Fruit fly (Drosophila melanogaster) whole organism, embryonic: Measurements from ENCODE around the gene CycA.

Experiments
- BEAF-32 ChIP-seq: fragments of 200-800 bp; sonication (Bioruptor generic); optimal IDR thresholded peaks from 3 replicates; lab custom pipeline; 2017; ENCODE audit warnings: missing biosample characterization, missing genetic modification characterization, mild to moderate bottlenecking, moderate library complexity, missing genetic modification reagents
- CG10267 ChIP-seq: fragments of 200-800 bp; sonication (Bioruptor generic); optimal IDR thresholded peaks from 2 replicates; lab custom pipeline; 2018; ENCODE audit warnings: missing biosample characterization, mild to moderate bottlenecking, missing genetic modification characterization, moderate library complexity
- CG11560 ChIP-seq: fragments of 200-800 bp; sonication (Bioruptor generic); IDR thresholded peaks from 3 replicates; pipeline ENCODE4 v1.3.6; 2022; ENCODE audit warnings: missing biosample characterization, missing genetic modification characterization
- CG12391 ChIP-seq: fragments of 200-800 bp; sonication (Bioruptor generic); optimal IDR thresholded peaks from 3 replicates; lab custom pipeline; 2018; ENCODE audit warnings: missing biosample characterization, mild to moderate bottlenecking, missing genetic modification characterization, moderate library complexity
- CG13287 ChIP-seq: fragments of 200-800 bp; sonication (Bioruptor generic); IDR thresholded peaks from 2 replicates; pipeline ENCODE4 v1.3.6; 2022; ENCODE audit warnings: missing biosample characterization, missing genetic modification characterization; ENCODE audit not compliant: partially characterized antibody
- CG14860 ChIP-seq: fragments of 200-800 bp; sonication (Bioruptor generic); IDR thresholded peaks from 3 replicates; pipeline ENCODE4 v1.3.6; 2022; ENCODE audit warnings: missing biosample characterization, missing genetic modification characterization; ENCODE audit not compliant: partially characterized antibody
- CG15696 ChIP-seq: fragments of 200-800 bp; sonication (Bioruptor generic); optimal IDR thresholded peaks from 2 replicates; lab custom pipeline; 2019; ENCODE audit warnings: missing biosample characterization, mild to moderate bottlenecking, missing genetic modification characterization, moderate library complexity
- CG1647 ChIP-seq: fragments of 200-800 bp; sonication (Bioruptor generic); optimal IDR thresholded peaks from 3 replicates; lab custom pipeline; 2016; ENCODE audit warnings: missing biosample characterization, missing genetic modification characterization
- CG16813 ChIP-seq: fragments of 200-800 bp; sonication (Bioruptor generic); IDR thresholded peaks from 3 replicates; pipeline ENCODE4 v1.3.6; 2022; ENCODE audit warnings: missing biosample characterization, missing genetic modification characterization; ENCODE audit not compliant: partially characterized antibody
- CG17186 ChIP-seq: fragments of 200-800 bp; sonication (Bioruptor generic); optimal IDR thresholded peaks from 3 replicates; lab custom pipeline; 2017; ENCODE audit warnings: missing biosample characterization, missing genetic modification reagents, missing genetic modification characterization
- CG17829 ChIP-seq: fragments of 200-800 bp; optimal IDR thresholded peaks from 2 replicates; lab custom pipeline; 2019; ENCODE audit warnings: missing biosample characterization, mild to moderate bottlenecking, missing genetic modification characterization, moderate library complexity
- CG2129 ChIP-seq: fragments of 200-800 bp; sonication (Bioruptor generic); IDR thresholded peaks from 2 replicates; pipeline ENCODE4 v1.3.6; 2022; ENCODE audit warnings: missing biosample characterization, missing genetic modification characterization; ENCODE audit not compliant: partially characterized antibody
- CG30020 ChIP-seq: fragments of 200-800 bp; optimal IDR thresholded peaks from 2 replicates; lab custom pipeline; 2019; ENCODE audit warnings: missing biosample characterization, mild to moderate bottlenecking, missing genetic modification characterization, moderate library complexity
- CG34224 ChIP-seq: fragments of 200-800 bp; sonication (Bioruptor generic); IDR thresholded peaks from 3 replicates; pipeline ENCODE4 v1.3.6; 2022; ENCODE audit warnings: missing biosample characterization, missing genetic modification characterization; ENCODE audit not compliant: partially characterized antibody
- CG34376 ChIP-seq: fragments of 200-800 bp; sonication (Bioruptor generic); optimal IDR thresholded peaks from 2 replicates; lab custom pipeline; 2018; ENCODE audit warnings: missing biosample characterization, mild to moderate bottlenecking, missing genetic modification characterization
- CG3847 ChIP-seq: fragments of 200-800 bp; sonication (Bioruptor generic); IDR thresholded peaks from 2 replicates; pipeline ENCODE4 v1.3.6; 2022; ENCODE audit warnings: missing biosample characterization, missing genetic modification characterization
- CG4617 ChIP-seq: fragments of 200-800 bp; sonication (Bioruptor generic); optimal IDR thresholded peaks from 3 replicates; lab custom pipeline; 2016; ENCODE audit warnings: missing biosample characterization, missing genetic modification characterization, borderline replicate concordance
- CG7963 ChIP-seq: fragments of 200-800 bp; sonication (Bioruptor generic); IDR thresholded peaks from 3 replicates; pipeline ENCODE4 v1.3.6; 2022; ENCODE audit warnings: missing biosample characterization, missing genetic modification characterization; ENCODE audit not compliant: partially characterized antibody
- CG8359 ChIP-seq: fragments of 200-800 bp; sonication (Bioruptor generic); optimal IDR thresholded peaks from 2 replicates; lab custom pipeline; 2017; ENCODE audit warnings: missing biosample characterization, mild to moderate bottlenecking, missing genetic modification characterization, borderline replicate concordance
- CG8388 ChIP-seq: fragments of 200-800 bp; sonication (Bioruptor generic); optimal IDR thresholded peaks from 2 replicates; lab custom pipeline; 2019; ENCODE audit warnings: missing biosample characterization, mild to moderate bottlenecking, missing genetic modification characterization, moderate library complexity
- CTCF ChIP-seq: fragments of 200-800 bp; sonication (Bioruptor generic); optimal IDR thresholded peaks from 2 replicates; lab custom pipeline; 2017; ENCODE audit warnings: missing biosample characterization, mild to moderate bottlenecking, missing genetic modification characterization, moderate library complexity
- CoRest ChIP-seq: fragments of 200-800 bp; sonication (Bioruptor generic); optimal IDR thresholded peaks from 3 replicates; lab custom pipeline; 2018; ENCODE audit warnings: missing biosample characterization, mild to moderate bottlenecking, missing genetic modification characterization, moderate library complexity
- Dll ChIP-seq: fragments of 200-800 bp; sonication (Bioruptor generic); IDR thresholded peaks from 4 replicates; pipeline ENCODE4 v1.3.6; 2022; ENCODE audit warnings: missing biosample characterization, missing genetic modification characterization; ENCODE audit not compliant: partially characterized antibody
- Dp ChIP-seq: fragments of 200-800 bp; sonication (Bioruptor generic); optimal IDR thresholded peaks from 2 replicates; lab custom pipeline; 2018; ENCODE audit warnings: missing biosample characterization, mild to moderate bottlenecking, missing genetic modification characterization, moderate library complexity
- E2f2 ChIP-seq: fragments of 200-800 bp; sonication (Bioruptor generic); IDR thresholded peaks from 2 replicates; pipeline ENCODE4 v1.3.6; 2022; ENCODE audit warnings: missing biosample characterization, missing genetic modification characterization
- ERR ChIP-seq: fragments of 200-800 bp; sonication (Bioruptor generic); optimal IDR thresholded peaks from 2 replicates; lab custom pipeline; 2016; ENCODE audit warnings: missing biosample characterization, missing genetic modification characterization
- Ets65A ChIP-seq: fragments of 200-800 bp; sonication (Bioruptor generic); peaks from one replicate; lab custom pipeline; 2016; ENCODE audit warnings: missing biosample characterization, missing genetic modification characterization
- HLH54F ChIP-seq: fragments of 200-800 bp; sonication (Bioruptor generic); optimal IDR thresholded peaks from 3 replicates; lab custom pipeline; 2016; ENCODE audit warnings: missing biosample characterization, missing genetic modification characterization
- Hsf ChIP-seq: fragments of 200-800 bp; sonication (Bioruptor generic); optimal IDR thresholded peaks from 3 replicates; lab custom pipeline; 2016; ENCODE audit warnings: missing biosample characterization, missing genetic modification characterization
- Myb ChIP-seq: fragments of 200-800 bp; sonication (Bioruptor generic); optimal IDR thresholded peaks from 2 replicates; lab custom pipeline; 2016; ENCODE audit warnings: missing biosample characterization, missing genetic modification characterization
- NfI ChIP-seq: fragments of 200-800 bp; sonication (Bioruptor generic); optimal IDR thresholded peaks from 3 replicates; lab custom pipeline; 2018; ENCODE audit warnings: missing biosample characterization, mild to moderate bottlenecking, missing genetic modification characterization, moderate library complexity
- Usf ChIP-seq: fragments of 200-800 bp; sonication (Bioruptor generic); optimal IDR thresholded peaks from 2 replicates; lab custom pipeline; 2017; ENCODE audit warnings: missing genotype, missing biosample characterization, missing genetic modification characterization
- YL-1 ChIP-seq: fragments of 200-800 bp; sonication (Bioruptor generic); optimal IDR thresholded peaks from 3 replicates; lab custom pipeline; 2017; ENCODE audit warnings: missing biosample characterization, mild to moderate bottlenecking, missing genetic modification characterization
- amos ChIP-seq: fragments of 200-800 bp; sonication (Bioruptor generic); IDR thresholded peaks from 2 replicates; pipeline ENCODE4 v1.3.6; 2022; ENCODE audit warnings: missing biosample characterization, missing genetic modification characterization; ENCODE audit not compliant: partially characterized antibody
- ap ChIP-seq: fragments of 200-800 bp; sonication (Bioruptor generic); IDR thresholded peaks from 2 replicates; pipeline ENCODE4 v1.3.6; 2022; ENCODE audit warnings: missing biosample characterization, missing genetic modification characterization
- ato ChIP-seq: fragments of 200-800 bp; sonication (Bioruptor generic); IDR thresholded peaks from 2 replicates; pipeline ENCODE4 v1.3.6; 2022; ENCODE audit warnings: missing biosample characterization, missing genetic modification characterization; ENCODE audit not compliant: partially characterized antibody
- bbx ChIP-seq: fragments of 200-800 bp; sonication (Bioruptor generic); IDR thresholded peaks from 2 replicates; pipeline ENCODE4 v1.3.6; 2022; ENCODE audit warnings: missing biosample characterization, missing genetic modification characterization; ENCODE audit not compliant: partially characterized antibody
- croc ChIP-seq: fragments of 200-800 bp; sonication (Bioruptor generic); conservative IDR thresholded peaks from 3 replicates; pipeline ENCODE4 v1.3.6; 2022; ENCODE audit warnings: missing biosample characterization, missing genetic modification characterization
- ftz-f1 ChIP-seq: fragments of 200-800 bp; sonication (Bioruptor generic); optimal IDR thresholded peaks from 2 replicates; lab custom pipeline; 2016; ENCODE audit warnings: missing biosample characterization, missing genetic modification characterization
- gfzf ChIP-seq: fragments of 200-800 bp; sonication (Bioruptor generic); optimal IDR thresholded peaks from 2 replicates; lab custom pipeline; 2016; ENCODE audit warnings: missing biosample characterization, mild to moderate bottlenecking, missing genetic modification characterization, moderate library complexity
- lmd ChIP-seq: fragments of 200-800 bp; sonication (Bioruptor generic); IDR thresholded peaks from 2 replicates; pipeline ENCODE4 v1.3.6; 2022; ENCODE audit warnings: missing biosample characterization, missing genetic modification characterization
- nmo ChIP-seq: fragments of 200-800 bp; sonication (Bioruptor generic); optimal IDR thresholded peaks from 2 replicates; lab custom pipeline; 2018; ENCODE audit warnings: missing biosample characterization, mild to moderate bottlenecking, missing genetic modification characterization, moderate library complexity
- onecut ChIP-seq: fragments of 200-800 bp; sonication (Bioruptor generic); IDR thresholded peaks from 2 replicates; pipeline ENCODE4 v1.3.6; 2022; ENCODE audit warnings: missing biosample characterization, missing genetic modification characterization
- pho ChIP-seq: fragments of 200-800 bp; sonication (Bioruptor generic); optimal IDR thresholded peaks from 2 replicates; lab custom pipeline; 2016; ENCODE audit warnings: missing biosample characterization, missing genetic modification characterization
- pita ChIP-seq: fragments of 200-800 bp; sonication (Bioruptor generic); optimal IDR thresholded peaks from 2 replicates; lab custom pipeline; 2017; ENCODE audit warnings: missing biosample characterization, mild to moderate bottlenecking, missing genetic modification characterization
- sens ChIP-seq: fragments of 200-800 bp; sonication (Bioruptor generic); peaks from one replicate; lab custom pipeline; 2016; ENCODE audit warnings: missing biosample characterization, missing genetic modification characterization
- slbo ChIP-seq: fragments of 200-800 bp; sonication (Bioruptor generic); IDR thresholded peaks from 2 replicates; pipeline ENCODE4 v1.3.6; 2022; ENCODE audit warnings: missing biosample characterization, missing genetic modification characterization
- trem ChIP-seq: fragments of 200-800 bp; optimal IDR thresholded peaks from 3 replicates; lab custom pipeline; 2019; ENCODE audit warnings: missing biosample characterization, mild to moderate bottlenecking, missing genetic modification characterization, moderate library complexity
- trh ChIP-seq: fragments of 200-800 bp; sonication (Bioruptor generic); optimal IDR thresholded peaks from 2 replicates; lab custom pipeline; 2016; ENCODE audit warnings: missing biosample characterization, missing genetic modification characterization
- unc-4 ChIP-seq: fragments of 200-800 bp; sonication (Bioruptor generic); IDR thresholded peaks from 2 replicates; pipeline ENCODE4 v1.3.6; 2022; ENCODE audit warnings: missing biosample characterization, missing genetic modification characterization; ENCODE audit not compliant: partially characterized antibody

CycA gene

dm6 chr3L:11789773-11790172 is 43.6 kb downstream of the CycA start, which contains the start of gene Pi3K68D (continued):
- TF ChIP-seq ato (GFP tag; lab: Robert Waterston, UW) = peak; percentile 77
- no peak for TF ChIP-seq CG34376 (GFP tag; lab: Kevin White, UChicago)
- peak; percentile 12 for TF ChIP-seq CG30020 (tag; lab: Kevin White, UChicago)
- peak; percentile 59 for TF ChIP-seq CG10267
- TF ChIP-seq BEAF-32 (GFP tag; lab: Kevin White, UChicago) = peak; percentile 97
- TF ChIP-seq CG12391 (tag; lab: Kevin White, UChicago) = peak; percentile 37
- TF ChIP-seq Usf = no peak
- TF ChIP-seq sens = peak; percentile 70
- peak; percentile 66 for TF ChIP-seq CG17829
- TF ChIP-seq amos (GFP tag; lab: Robert Waterston, UW) = peak; percentile 98
- TF ChIP-seq CTCF (GFP tag; lab: Kevin White, UChicago) = peak; percentile 70
- TF ChIP-seq CG16813 (GFP tag; lab: Robert Waterston, UW) = peak; percentile 94
- TF ChIP-seq Hsf = peak; percentile 12
- TF ChIP-seq bbx (GFP tag; lab: Robert Waterston, UW) = peak; percentile 96
- peak; percentile 20 for TF ChIP-seq HLH54F (GFP tag; lab: Kevin White, UChicago)
- peak; percentile 68 for TF ChIP-seq nmo
- no peak for TF ChIP-seq ftz-f1 (GFP tag; lab: Kevin White, UChicago)
- no peak for TF ChIP-seq croc (GFP tag; lab: Robert Waterston, UW)
- peak; percentile 81 for TF ChIP-seq pita (GFP tag; lab: Kevin White, UChicago)
- peak; percentile 41 for TF ChIP-seq CoRest
- peak; percentile 47; the same call in 1 of the 2 replicates for TF ChIP-seq CG3847 (GFP tag; lab: Robert Waterston, UW)
- TF ChIP-seq unc-4 (GFP tag; lab: Robert Waterston, UW) = peak; percentile 92
- TF ChIP-seq lmd = no peak
- TF ChIP-seq E2f2 (GFP tag; lab: Robert Waterston, UW) = peak; percentile 80
- peak; percentile 7 for TF ChIP-seq CG8388 (GFP tag; lab: Kevin White, UChicago)
- peak; percentile 95 for TF ChIP-seq CG13287 (GFP tag; lab: Robert Waterston, UW)
- TF ChIP-seq CG34224 (GFP tag; lab: Robert Waterston, UW) = peak; percentile 95
- TF ChIP-seq Myb (GFP tag; lab: Kevin White, UChicago) = peak; percentile 100
- TF ChIP-seq CG8359 (GFP tag; lab: Kevin White, UChicago) = no peak
- no peak for TF ChIP-seq ap
- TF ChIP-seq pho (GFP tag; lab: Kevin White, UChicago) = peak; percentile 16
- TF ChIP-seq CG11560 (tag; lab: Robert Waterston, UW) = peak; percentile 49; the same call in 1 of the 3 replicates
- TF ChIP-seq slbo (GFP tag; lab: Robert Waterston, UW) = no peak; the same call in 1 of the 2 replicates
- TF ChIP-seq CG4617 (GFP tag; lab: Kevin White, UChicago) = peak; percentile 92
- peak; percentile 83 for TF ChIP-seq trem (tag; lab: Kevin White, UChicago)
- TF ChIP-seq onecut = peak; percentile 74
- peak; percentile 89 for TF ChIP-seq Dll (GFP tag; lab: Robert Waterston, UW)
- peak; percentile 86 for TF ChIP-seq CG7963 (GFP tag; lab: Robert Waterston, UW)
- TF ChIP-seq NfI = no peak
- TF ChIP-seq CG15696 (tag; lab: Kevin White, UChicago) = no peak
- TF ChIP-seq YL-1 (GFP tag; lab: Kevin White, UChicago) = peak; percentile 39
- TF ChIP-seq ERR (GFP tag; lab: Kevin White, UChicago) = peak; percentile 25
- TF ChIP-seq CG2129 (GFP tag; lab: Robert Waterston, UW) = peak; percentile 88
- TF ChIP-seq CG17186 (GFP tag; lab: Kevin White, UChicago) = peak; percentile 73
- peak; percentile 67 for TF ChIP-seq gfzf
- TF ChIP-seq CG14860 (GFP tag; lab: Robert Waterston, UW) = peak; percentile 83
- peak; percentile 16 for TF ChIP-seq Ets65A (GFP tag; lab: Kevin White, UChicago)
- peak; percentile 77 for TF ChIP-seq Dp
- TF ChIP-seq CG1647 (GFP tag; lab: Kevin White, UChicago) = peak; percentile 13
- TF ChIP-seq trh (GFP tag; lab: Kevin White, UChicago) = no peak
